Fruit fly (Drosophila melanogaster) whole organism, prepupa: ENCODE measurements around the gene Or74a.

ENCODE experiments used
- CG6276 ChIP-seq: fragments of 200-800 bp; sonication (Bioruptor generic); optimal IDR thresholded peaks from 2 replicates; lab custom pipeline; 2017; ENCODE audit warnings: missing biosample characterization, mild to moderate bottlenecking, missing genetic modification characterization
- CG6792 ChIP-seq: fragments of 200-800 bp; sonication (Bioruptor generic); optimal IDR thresholded peaks from 3 replicates; lab custom pipeline; 2016; ENCODE audit warnings: missing biosample characterization, missing genetic modification characterization
- dac ChIP-seq: fragments of 200-800 bp; sonication (Bioruptor generic); optimal IDR thresholded peaks from 2 replicates; lab custom pipeline; 2017; ENCODE audit warnings: missing biosample characterization, mild to moderate bottlenecking, missing genetic modification characterization

- no peak for TF ChIP-seq CG6792 (GFP tag; lab: Kevin White, UChicago)
- no peak for TF ChIP-seq dac (GFP tag; lab: Kevin White, UChicago)
- TF ChIP-seq CG6276 (GFP tag; lab: Kevin White, UChicago): no peak
These were observed 36.8 kb downstream of the Or74a start for dm6 chr3L:17292205-17292604.
